Fruit fly (Drosophila melanogaster): ENCODE data around the gene Naa30B.

Gene Naa30B

DNA sequence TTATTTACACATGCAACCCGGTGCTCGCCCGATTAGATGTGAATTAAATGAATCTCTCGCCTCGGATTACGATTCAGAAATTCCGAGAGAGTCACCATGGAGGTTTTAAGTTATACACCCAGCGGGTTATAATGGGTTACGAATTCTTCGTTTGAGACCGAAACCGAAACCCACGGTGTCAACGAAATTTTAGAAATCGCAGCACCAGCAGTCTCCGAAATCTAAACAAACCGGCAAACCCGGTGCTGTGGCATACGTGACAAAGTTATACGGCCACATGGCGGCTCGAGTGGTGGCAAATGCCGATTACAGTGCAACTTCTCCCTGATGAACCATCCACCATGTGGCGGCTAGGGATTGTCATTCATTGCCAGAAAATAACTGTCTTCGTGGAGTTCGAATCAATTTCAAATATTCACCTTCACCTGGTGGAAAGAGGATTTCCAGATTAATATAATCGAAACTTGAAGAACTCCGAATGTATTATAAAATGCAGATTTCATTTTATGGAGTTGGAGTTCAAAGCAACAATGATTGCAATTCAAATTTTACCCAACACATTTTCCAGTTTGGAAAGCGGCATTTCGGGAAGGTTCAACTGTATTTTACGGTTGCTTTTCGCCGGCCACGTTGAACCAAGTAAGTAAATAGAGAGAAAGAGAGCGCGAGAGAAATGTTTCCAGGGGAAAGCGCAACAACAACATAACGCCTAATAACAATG is 44.1 kb upstream of the Naa30B start:
- TF ChIP-seq lz (GFP tag; optimal IDR thresholded peaks at IDR 0.05) (peak; percentile 47), CG6808 (GFP tag; optimal IDR thresholded peaks at IDR 0.05) (peak; percentile 63), CG6276 (GFP tag; optimal IDR thresholded peaks at IDR 0.05) (peak; percentile 83), Gug (GFP tag; IDR thresholded peaks at IDR 0.05) (peak; percentile 55), CG31627 (GFP tag; optimal IDR thresholded peaks at IDR 0.05) (peak; percentile 63), vri (GFP tag; optimal IDR thresholded peaks at IDR 0.05) (no peak), net (GFP tag; optimal IDR thresholded peaks at IDR 0.05) (peak; percentile 65), CG11294 (GFP tag; IDR thresholded peaks at IDR 0.05) (peak; percentile 46; the same call in 1 of the 2 replicates), acj6 (GFP tag; optimal IDR thresholded peaks at IDR 0.05) (peak; percentile 65), cyc (GFP tag; optimal IDR thresholded peaks at IDR 0.05) (peak; percentile 62), CG1621 (tag; optimal IDR thresholded peaks at IDR 0.05) (no peak), Eip93F (GFP tag; optimal IDR thresholded peaks at IDR 0.05) (no peak), pdm3 (GFP tag; optimal IDR thresholded peaks at IDR 0.05) (peak; percentile 69), CG7368 (GFP tag; optimal IDR thresholded peaks at IDR 0.05) (peak; percentile 48), esn (GFP tag; optimal IDR thresholded peaks at IDR 0.05) (peak; percentile 67), eg (GFP tag; IDR thresholded peaks at IDR 0.05) (peak; percentile 82), CG11762 (GFP tag; optimal IDR thresholded peaks at IDR 0.05; ENCODE audit: insufficient read depth) (peak; percentile 48), CG16779 (tag; optimal IDR thresholded peaks at IDR 0.05) (no peak), Smox (GFP tag; optimal IDR thresholded peaks at IDR 0.05) (peak; percentile 53), CG10669 (GFP tag; optimal IDR thresholded peaks at IDR 0.05) (peak; percentile 51), Sox102F (GFP tag; optimal IDR thresholded peaks at IDR 0.05) (peak; percentile 65), salr (GFP tag; optimal IDR thresholded peaks at IDR 0.05) (peak in 1 of 2 experiments; percentile 75), dsx (GFP tag; optimal IDR thresholded peaks at IDR 0.05; ENCODE audit: poor library complexity, severe bottlenecking) (peak; percentile 35), fd59A (GFP tag; optimal IDR thresholded peaks at IDR 0.05) (peak; percentile 39), CG8119 (GFP tag; IDR thresholded peaks at IDR 0.05) (peak; percentile 86), Blimp-1 (GFP tag; optimal IDR thresholded peaks at IDR 0.05) (no peak), CG8319 (GFP tag; optimal IDR thresholded peaks at IDR 0.05) (no peak), topi (GFP tag; optimal IDR thresholded peaks at IDR 0.05) (peak; percentile 49), CG15336 (GFP tag; IDR thresholded peaks at IDR 0.05) (peak; percentile 81), Hr4 (GFP tag; optimal IDR thresholded peaks at IDR 0.05) (peak; percentile 92), Sox15 (GFP tag; optimal IDR thresholded peaks at IDR 0.05) (peak; percentile 20), Lpt (GFP tag; optimal IDR thresholded peaks at IDR 0.05) (peak; percentile 68), Ets96B (tag; optimal IDR thresholded peaks at IDR 0.05) (peak; percentile 35), CG8632 (GFP tag; optimal IDR thresholded peaks at IDR 0.05) (peak; percentile 27), Eip78C (GFP tag) (peak; percentile 81), CG6163 (GFP tag; IDR thresholded peaks at IDR 0.05) (0 out of 3 replicates have a peak, but pooled peaks have one; percentile 26), dac (GFP tag; optimal IDR thresholded peaks at IDR 0.05) (peak; percentile 65), CG3032 (tag; optimal IDR thresholded peaks at IDR 0.05) (peak; percentile 39), Hr39 (GFP tag; optimal IDR thresholded peaks at IDR 0.05) (peak; percentile 69), CG10631 (GFP tag; optimal IDR thresholded peaks at IDR 0.05) (peak; percentile 52), CG3919 (GFP tag; optimal IDR thresholded peaks at IDR 0.05) (peak; percentile 72), CG34406 (GFP tag; optimal IDR thresholded peaks at IDR 0.05) (peak; percentile 33), CG6792 (GFP tag; optimal IDR thresholded peaks at IDR 0.05) (peak; percentile 46), spab (GFP tag; optimal IDR thresholded peaks at IDR 0.05) (peak; percentile 6), CG6854 (GFP tag; optimal IDR thresholded peaks at IDR 0.05) (peak; percentile 0), svp (GFP tag) (peak; percentile 60), OdsH (GFP tag; optimal IDR thresholded peaks at IDR 0.05) (peak; percentile 69), CG4318 (GFP tag; optimal IDR thresholded peaks at IDR 0.05) (peak; percentile 81), fd85E (GFP tag; optimal IDR thresholded peaks at IDR 0.05) (no peak), CG9139 (GFP tag; optimal IDR thresholded peaks at IDR 0.05) (no peak), CG11902 (GFP tag; optimal IDR thresholded peaks at IDR 0.05) (peak; percentile 2)

Measured in whole organism, prepupa.